Fruit fly (Drosophila melanogaster): ENCODE results near the gene x16.

The x16 gene

DNA sequence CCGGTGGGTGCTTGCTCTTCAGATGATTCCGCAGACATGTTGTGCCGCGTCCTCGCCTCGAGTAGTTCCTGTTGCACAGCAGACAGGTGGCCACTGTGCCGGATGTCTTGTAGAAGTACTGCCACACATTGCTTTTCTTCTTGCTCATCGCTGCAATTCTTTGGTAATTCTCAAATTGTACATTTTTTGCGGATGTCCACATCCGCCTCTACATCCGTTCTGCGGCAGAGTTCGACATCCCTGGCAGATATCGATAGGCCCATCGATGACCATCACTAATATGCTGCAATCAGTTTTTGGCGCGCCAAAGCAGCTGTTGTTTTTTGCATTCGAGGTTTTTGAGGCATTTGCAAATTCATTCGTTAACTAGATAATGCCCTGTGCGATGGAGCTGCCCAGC is 36.7 kb upstream of the x16 start, which contains the start of the genes CG13775 and CG3430 (continued):
- TF ChIP-seq ase (GFP tag; IDR thresholded peaks at IDR 0.05) (0 out of 3 replicates have a peak, but pooled peaks have one; percentile 16), tx (GFP tag; optimal IDR thresholded peaks at IDR 0.05) (no peak), HLH54F (GFP tag; optimal IDR thresholded peaks at IDR 0.05) (no peak), CG6813 (GFP tag; optimal IDR thresholded peaks at IDR 0.05) (no peak), slbo (GFP tag; IDR thresholded peaks at IDR 0.05) (peak; percentile 67), Fer1 (GFP tag; optimal IDR thresholded peaks at IDR 0.05) (peak; percentile 34), CG7786 (GFP tag; optimal IDR thresholded peaks at IDR 0.05) (peak; percentile 46), fd3F (GFP tag; optimal IDR thresholded peaks at IDR 0.05) (no peak), CG34422 (GFP tag; IDR thresholded peaks at IDR 0.05) (0 out of 3 replicates have a peak, but pooled peaks have one; percentile 45), CG6854 (GFP tag; optimal IDR thresholded peaks at IDR 0.05) (no peak), CG12104 (GFP tag; optimal IDR thresholded peaks at IDR 0.05) (no peak), CG11085 (GFP tag; IDR thresholded peaks at IDR 0.05) (no peak), CG14860 (GFP tag; IDR thresholded peaks at IDR 0.05; ENCODE audit: partially characterized antibody) (peak; percentile 54; the same call in 2 of the 3 replicates), CG9932 (GFP tag; IDR thresholded peaks at IDR 0.05) (peak; percentile 61), Dek (tag; optimal IDR thresholded peaks at IDR 0.05) (no peak), CG4730 (GFP tag; IDR thresholded peaks at IDR 0.05) (no peak), ftz-f1 (GFP tag; optimal IDR thresholded peaks at IDR 0.05) (peak; percentile 0), CG33213 (GFP tag; optimal IDR thresholded peaks at IDR 0.05) (peak; percentile 7), NK7.1 (GFP tag; optimal IDR thresholded peaks at IDR 0.05) (no peak), C15 (GFP tag; IDR thresholded peaks at IDR 0.05) (no peak), Hr51 (GFP tag; optimal IDR thresholded peaks at IDR 0.05) (peak in 1 of 2 experiments; percentile 1), D (optimal IDR thresholded peaks at IDR 0.05) (no peak), D (GFP tag; optimal IDR thresholded peaks at IDR 0.05) (no peak), CG12155 (GFP tag; optimal IDR thresholded peaks at IDR 0.05) (no peak), CG4282 (GFP tag; optimal IDR thresholded peaks at IDR 0.05) (no peak), crc (GFP tag; optimal IDR thresholded peaks at IDR 0.05) (no peak), Antp (GFP tag; optimal IDR thresholded peaks at IDR 0.05) (peak; percentile 62), CG6175 (GFP tag; IDR thresholded peaks at IDR 0.05) (no peak), CG18476 (GFP tag; optimal IDR thresholded peaks at IDR 0.05) (no peak), gsb (GFP tag; IDR thresholded peaks at IDR 0.05) (0 out of 2 replicates have a peak, but pooled peaks have one; percentile 14), Sry-δ (GFP tag; optimal IDR thresholded peaks at IDR 0.05) (peak; percentile 93), CG10267 (tag; optimal IDR thresholded peaks at IDR 0.05) (peak; percentile 14), CG12659 (GFP tag; optimal IDR thresholded peaks at IDR 0.05) (peak; percentile 44), E2f1 (GFP tag; IDR thresholded peaks at IDR 0.05) (peak; percentile 83), HmgZ (tag; optimal IDR thresholded peaks at IDR 0.05) (peak; percentile 72), CG3407 (GFP tag; optimal IDR thresholded peaks at IDR 0.05) (no peak), Fer3 (tag; optimal IDR thresholded peaks at IDR 0.05) (no peak), oc (tag; optimal IDR thresholded peaks at IDR 0.05) (no peak), dysf (GFP tag; IDR thresholded peaks at IDR 0.05) (peak; percentile 40; the same call in 1 of the 3 replicates), TFAM (GFP tag; optimal IDR thresholded peaks at IDR 0.05) (no peak), CG11504 (tag; optimal IDR thresholded peaks at IDR 0.05) (no peak), Bteb2 (GFP tag; optimal IDR thresholded peaks at IDR 0.05) (no peak), CG31441 (GFP tag; IDR thresholded peaks at IDR 0.05) (no peak), Meics (GFP tag; optimal IDR thresholded peaks at IDR 0.05) (no peak), Jarid2 (GFP tag; optimal IDR thresholded peaks at IDR 0.05) (no peak), ERR (GFP tag; optimal IDR thresholded peaks at IDR 0.05) (no peak), zfh2 (GFP tag; optimal IDR thresholded peaks at IDR 0.05) (peak; percentile 36), CG32767 (GFP tag; IDR thresholded peaks at IDR 0.05) (no peak), CG15269 (tag; optimal IDR thresholded peaks at IDR 0.05) (no peak), Gsc (GFP tag; IDR thresholded peaks at IDR 0.05) (no peak), kay (GFP tag; optimal IDR thresholded peaks at IDR 0.05) (no peak), knrl (GFP tag; IDR thresholded peaks at IDR 0.05; ENCODE audit: partially characterized antibody) (peak; percentile 67)

Data from whole organism, embryonic.